Fruit fly (Drosophila melanogaster): ENCODE data around the gene aus.
A peak's percentile ranks its signal among the peaks of the same experiment; 100 is the strongest.

The aus gene

DNA sequence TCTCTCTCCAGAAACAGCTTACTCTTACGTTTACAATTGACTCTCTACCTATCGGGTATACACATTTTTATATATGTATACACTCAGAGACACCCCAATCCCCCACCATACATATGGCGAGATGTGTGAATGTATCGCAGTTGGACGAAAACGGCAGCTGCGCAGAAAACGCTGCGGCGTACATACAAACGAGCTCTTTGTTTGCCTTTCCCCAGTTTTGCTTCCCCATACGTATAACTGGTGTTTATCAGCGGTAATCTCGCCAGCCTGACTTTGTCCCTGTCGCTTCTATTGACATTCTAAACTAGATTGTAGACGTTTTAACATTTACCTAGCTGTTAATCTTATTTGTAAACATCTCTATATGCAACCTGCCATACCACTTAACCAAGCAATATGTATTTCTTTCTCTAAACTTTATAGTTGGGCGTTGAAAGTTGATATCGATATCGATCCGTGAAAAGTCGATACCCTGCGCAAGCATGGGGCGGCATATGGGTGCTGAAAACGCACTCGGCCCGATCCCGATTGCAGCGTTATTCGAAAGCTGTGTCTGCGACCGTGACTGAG, 51.9 kb downstream of the aus start:
- peak; percentile 20 for TF ChIP-seq Antp (GFP tag; optimal IDR thresholded peaks at IDR 0.05)
- peak; percentile 66 for TF ChIP-seq CG2202 (tag; optimal IDR thresholded peaks at IDR 0.05)
- TF ChIP-seq kay (GFP tag; optimal IDR thresholded peaks at IDR 0.05) = peak; percentile 28
- peak; percentile 64 for TF ChIP-seq Fer3 (tag; optimal IDR thresholded peaks at IDR 0.05)
- TF ChIP-seq CG1603 (tag; optimal IDR thresholded peaks at IDR 0.05) = peak; percentile 43
- TF ChIP-seq insv (GFP tag; optimal IDR thresholded peaks at IDR 0.05) = peak in 1 of 2 experiments; percentile 13
- TF ChIP-seq Kr (GFP tag; optimal IDR thresholded peaks at IDR 0.05) = peak; percentile 52
- no peak for TF ChIP-seq CG1832 (GFP tag; optimal IDR thresholded peaks at IDR 0.05)
- peak; percentile 32 for TF ChIP-seq slou (GFP tag; optimal IDR thresholded peaks at IDR 0.05)
- TF ChIP-seq D19A (tag; optimal IDR thresholded peaks at IDR 0.05) = peak; percentile 39
- TF ChIP-seq ems (GFP tag; optimal IDR thresholded peaks at IDR 0.05) = no peak
- peak; percentile 89 for TF ChIP-seq B-H2 (GFP tag; optimal IDR thresholded peaks at IDR 0.05)
- no peak for TF ChIP-seq Sin3A (optimal IDR thresholded peaks at IDR 0.05)
- peak; percentile 83 for TF ChIP-seq gsb-n (tag; optimal IDR thresholded peaks at IDR 0.05)
- TF ChIP-seq Side (GFP tag; optimal IDR thresholded peaks at IDR 0.05) = peak; percentile 85
- TF ChIP-seq CG10431 (GFP tag; optimal IDR thresholded peaks at IDR 0.05) = peak; percentile 82
- no peak for TF ChIP-seq pzg (GFP tag; optimal IDR thresholded peaks at IDR 0.05)
- no peak for TF ChIP-seq CG7372 (GFP tag; IDR thresholded peaks at IDR 0.05)
- peak; percentile 30 for TF ChIP-seq trem (tag; optimal IDR thresholded peaks at IDR 0.05)
- TF ChIP-seq run (tag; optimal IDR thresholded peaks at IDR 0.05) = peak; percentile 11
- TF ChIP-seq sima (GFP tag; optimal IDR thresholded peaks at IDR 0.05) = peak; percentile 62
- no peak for TF ChIP-seq dati (GFP tag; IDR thresholded peaks at IDR 0.05)
- TF ChIP-seq CG16815 (GFP tag; optimal IDR thresholded peaks at IDR 0.05) = no peak
- peak; percentile 14 for TF ChIP-seq p53 (GFP tag; optimal IDR thresholded peaks at IDR 0.05)
- TF ChIP-seq Asciz (GFP tag; optimal IDR thresholded peaks at IDR 0.05) = peak; percentile 96
- peak; percentile 74 for TF ChIP-seq sug (tag; optimal IDR thresholded peaks at IDR 0.05)
- peak; percentile 64 for TF ChIP-seq CG33557 (GFP tag; optimal IDR thresholded peaks at IDR 0.05)
- peak; percentile 86 for TF ChIP-seq CrebB (tag; optimal IDR thresholded peaks at IDR 0.05)
- TF ChIP-seq pnt (GFP tag; optimal IDR thresholded peaks at IDR 0.05) = peak; percentile 35
- peak; percentile 95 for TF ChIP-seq ATbp (GFP tag; optimal IDR thresholded peaks at IDR 0.05)
- peak; percentile 94 for TF ChIP-seq nau (GFP tag; optimal IDR thresholded peaks at IDR 0.05)
- TF ChIP-seq CG8281 (tag; optimal IDR thresholded peaks at IDR 0.05) = peak; percentile 47
- no peak for TF ChIP-seq row (GFP tag; IDR thresholded peaks at IDR 0.05)
- TF ChIP-seq HmgD (GFP tag; optimal IDR thresholded peaks at IDR 0.05) = no peak
- peak; percentile 60 for TF ChIP-seq Camta (GFP tag; optimal IDR thresholded peaks at IDR 0.05)
- TF ChIP-seq CG7556 (GFP tag; optimal IDR thresholded peaks at IDR 0.05) = peak; percentile 76
- peak; percentile 53 for TF ChIP-seq repo (GFP tag; optimal IDR thresholded peaks at IDR 0.05)
- TF ChIP-seq Sox102F (GFP tag; optimal IDR thresholded peaks at IDR 0.05) = peak; percentile 55
- no peak for TF ChIP-seq wor (GFP tag; IDR thresholded peaks at IDR 0.05)
- TF ChIP-seq Bdp1 (GFP tag; optimal IDR thresholded peaks at IDR 0.05) = peak; percentile 58
- TF ChIP-seq Hey (tag; optimal IDR thresholded peaks at IDR 0.05) = peak; percentile 77
- peak; percentile 54 for TF ChIP-seq nom (GFP tag; optimal IDR thresholded peaks at IDR 0.05)
- no peak for TF ChIP-seq dysf (GFP tag; IDR thresholded peaks at IDR 0.05)
- peak; percentile 96 for TF ChIP-seq sens (GFP tag)
- TF ChIP-seq CG12391 (tag; optimal IDR thresholded peaks at IDR 0.05) = peak; percentile 49
- TF ChIP-seq gcm (GFP tag; optimal IDR thresholded peaks at IDR 0.05) = peak; percentile 38
- TF ChIP-seq cwo (GFP tag; optimal IDR thresholded peaks at IDR 0.05) = peak; percentile 70
- TF ChIP-seq zfh2 (GFP tag; optimal IDR thresholded peaks at IDR 0.05) = peak; percentile 14
- peak; percentile 83 for TF ChIP-seq CG12769 (tag; optimal IDR thresholded peaks at IDR 0.05)
- TF ChIP-seq CG2875 (GFP tag; optimal IDR thresholded peaks at IDR 0.05) = peak; percentile 88
- no peak for TF ChIP-seq CG31388 (GFP tag; optimal IDR thresholded peaks at IDR 0.05)

Data from whole organism, embryonic.